Worm (Caenorhabditis elegans) whole organism, early embryonic: ENCODE measurements around the gene K12H4.5.
A peak's percentile ranks its signal among the peaks of the same experiment; 100 is the strongest.

Source experiments
- B0310.2 ChIP-seq: sonication (generic microtip); optimal IDR thresholded peaks from 2 replicates; lab custom pipeline; 2016; ENCODE audit warnings: mild to moderate bottlenecking, missing genetic modification characterization, missing compliant biosample characterization
- F13C5.2 ChIP-seq: sonication (generic microtip); optimal IDR thresholded peaks from 2 replicates; lab custom pipeline; 2017; ENCODE audit warnings: mild to moderate bottlenecking, missing genetic modification characterization, inconsistent platforms, missing compliant biosample characterization
- aly-1 ChIP-seq: sonication (generic microtip); optimal IDR thresholded peaks from 2 replicates; lab custom pipeline; 2016; ENCODE audit warnings: missing genetic modification characterization, missing compliant biosample characterization
- ama-1 ChIP-seq: fragments of 150-350 bp; optimal IDR thresholded peaks from 2 replicates; lab custom pipeline; 2014
- ceh-13 ChIP-seq: fragments of 200-800 bp; sonication (Bioruptor generic); optimal IDR thresholded peaks from 2 replicates; lab custom pipeline; 2018; ENCODE audit warnings: mild to moderate bottlenecking, missing genetic modification characterization, missing compliant biosample characterization
- ceh-36 ChIP-seq: sonication (generic microtip); optimal IDR thresholded peaks from 2 replicates; lab custom pipeline; 2016; ENCODE audit warnings: missing genetic modification characterization, inconsistent platforms, missing compliant biosample characterization
- ets-7 ChIP-seq: sonication (generic microtip); optimal IDR thresholded peaks from 2 replicates; lab custom pipeline; 2016; ENCODE audit warnings: missing genotype, missing genetic modification characterization, missing compliant biosample characterization
- flt-1 ChIP-seq: fragments of 200-800 bp; sonication (Bioruptor generic); IDR thresholded peaks from 2 replicates; pipeline ENCODE4 v1.3.6; 2022; ENCODE audit warnings: missing genetic modification characterization, missing compliant biosample characterization
- hmbx-1 ChIP-seq: sonication (generic microtip); optimal IDR thresholded peaks from 2 replicates; lab custom pipeline; 2016; ENCODE audit warnings: mild to moderate bottlenecking, missing genetic modification characterization, missing compliant biosample characterization
- hmg-4 ChIP-seq: fragments of 200-800 bp; sonication (Bioruptor generic); optimal IDR thresholded peaks from 2 replicates; lab custom pipeline; 2018; ENCODE audit warnings: mild to moderate bottlenecking, missing genetic modification characterization, missing compliant biosample characterization
- hnd-1 ChIP-seq: sonication (generic microtip); optimal IDR thresholded peaks from 2 replicates; lab custom pipeline; 2016; ENCODE audit warnings: missing genetic modification characterization, missing compliant biosample characterization
- pes-1 ChIP-seq: fragments of 200-800 bp; sonication (Bioruptor generic); IDR thresholded peaks from 2 replicates; pipeline ENCODE4 v1.3.6; 2022; ENCODE audit warnings: missing genetic modification reagents, missing genetic modification characterization, missing compliant biosample characterization
- scrt-1 ChIP-seq: fragments of 200-800 bp; sonication (Bioruptor generic); IDR thresholded peaks from 2 replicates; pipeline ENCODE4 v1.3.6; 2022; ENCODE audit warnings: missing genetic modification characterization, missing compliant biosample characterization
- sea-1 ChIP-seq: fragments of 200-800 bp; sonication (Bioruptor generic); conservative IDR thresholded peaks from 2 replicates; pipeline ENCODE4 v1.3.6; 2022; ENCODE audit warnings: missing genetic modification characterization, missing compliant biosample characterization
- tbx-11 ChIP-seq: fragments of 200-800 bp; sonication (Bioruptor generic); IDR thresholded peaks from 2 replicates; pipeline ENCODE4 v1.3.6; 2022; ENCODE audit warnings: missing genetic modification characterization, missing compliant biosample characterization
- tbx-37 ChIP-seq: fragments of 200-800 bp; sonication (Bioruptor generic); conservative IDR thresholded peaks from 2 replicates; pipeline ENCODE4 v1.3.6; 2022; ENCODE audit warnings: missing genetic modification reagents, missing genetic modification characterization, missing compliant biosample characterization
- tra-4 ChIP-seq: sonication (generic microtip); optimal IDR thresholded peaks from 2 replicates; lab custom pipeline; 2017; ENCODE audit warnings: missing genetic modification characterization, missing compliant biosample characterization

K12H4.5 gene

ce11 chrIII:8030963-8031362 lies 13.3 kb upstream of the K12H4.5 start, which contains the start of gene F44B9.9:
TSS of gene F44B9.9 (minus strand) at chrIII:8031063.
- no peak for TF ChIP-seq flt-1 (GFP tag; lab: Robert Waterston, UW)

ce11 chrIII:8033534-8033933 lies 10.8 kb upstream of the K12H4.5 start, which contains the start of gene F44B9.10:
TSS of gene F44B9.10 (minus strand) at chrIII:8033634.
- TF ChIP-seq ceh-36 (tag; lab: Kevin White, UChicago) (no peak), tbx-37 (GFP tag; lab: Robert Waterston, UW) (no peak), ama-1 (lab: Kevin White, UChicago) (no peak), tbx-11 (GFP tag; lab: Robert Waterston, UW) (no peak), hnd-1 (no peak), aly-1 (tag; lab: Kevin White, UChicago) (no peak), tra-4 (tag; lab: Kevin White, UChicago) (no peak), hmg-4 (GFP tag; lab: Kevin White, UChicago) (no peak), B0310.2 (tag; lab: Kevin White, UChicago) (no peak), scrt-1 (GFP tag; lab: Robert Waterston, UW) (no peak), hmbx-1 (tag; lab: Kevin White, UChicago) (no peak), ceh-13 (no peak), sea-1 (GFP tag; lab: Robert Waterston, UW) (no peak), flt-1 (GFP tag; lab: Robert Waterston, UW) (no peak)

- no peak for TF ChIP-seq flt-1 (GFP tag; lab: Robert Waterston, UW)
- no peak for TF ChIP-seq hmbx-1 (tag; lab: Kevin White, UChicago)
- TF ChIP-seq ceh-36 (tag; lab: Kevin White, UChicago) = no peak
- TF ChIP-seq scrt-1 (GFP tag; lab: Robert Waterston, UW) = no peak
- TF ChIP-seq ceh-13 = no peak
- TF ChIP-seq aly-1 (tag; lab: Kevin White, UChicago) = no peak
- TF ChIP-seq tbx-11 (GFP tag; lab: Robert Waterston, UW) = no peak
- TF ChIP-seq tra-4 (tag; lab: Kevin White, UChicago) = no peak
- TF ChIP-seq ets-7 = no peak
- no peak for TF ChIP-seq hnd-1
- TF ChIP-seq pes-1 (GFP tag; lab: Robert Waterston, UW) = no peak
- no peak for TF ChIP-seq F13C5.2 (tag; lab: Kevin White, UChicago)
- TF ChIP-seq hmg-4 (GFP tag; lab: Kevin White, UChicago) = no peak
- no peak for TF ChIP-seq ama-1 (lab: Kevin White, UChicago)
- TF ChIP-seq B0310.2 (tag; lab: Kevin White, UChicago) = no peak
- TF ChIP-seq tbx-37 (GFP tag; lab: Robert Waterston, UW) = no peak
- no peak for TF ChIP-seq sea-1 (GFP tag; lab: Robert Waterston, UW)
Measured at ce11 chrIII:8036050-8036449, 8.2 kb upstream of the K12H4.5 start.

ce11 chrIII:8036497-8036896 lies 7.8 kb upstream of the K12H4.5 start:
- no peak for TF ChIP-seq sea-1 (GFP tag; lab: Robert Waterston, UW)
- TF ChIP-seq tra-4 (tag; lab: Kevin White, UChicago) = no peak
- TF ChIP-seq ets-7 = no peak
- TF ChIP-seq tbx-37 (GFP tag; lab: Robert Waterston, UW) = no peak
- no peak for TF ChIP-seq flt-1 (GFP tag; lab: Robert Waterston, UW)
- TF ChIP-seq hnd-1 = no peak
- no peak for TF ChIP-seq pes-1 (GFP tag; lab: Robert Waterston, UW)
- TF ChIP-seq hmbx-1 (tag; lab: Kevin White, UChicago) = no peak
- no peak for TF ChIP-seq ceh-36 (tag; lab: Kevin White, UChicago)
- TF ChIP-seq ama-1 (lab: Kevin White, UChicago) = no peak
- TF ChIP-seq scrt-1 (GFP tag; lab: Robert Waterston, UW) = no peak
- TF ChIP-seq B0310.2 (tag; lab: Kevin White, UChicago) = no peak
- no peak for TF ChIP-seq hmg-4 (GFP tag; lab: Kevin White, UChicago)
- no peak for TF ChIP-seq tbx-11 (GFP tag; lab: Robert Waterston, UW)
- no peak for TF ChIP-seq aly-1 (tag; lab: Kevin White, UChicago)
- no peak for TF ChIP-seq F13C5.2 (tag; lab: Kevin White, UChicago)
- TF ChIP-seq ceh-13 = no peak

ce11 chrIII:8037941-8038340 lies 6.3 kb upstream of the K12H4.5 start, which contains the start of gene dpf-6:
TSS of gene dpf-6 (plus strand) at chrIII:8038241.
- TF ChIP-seq scrt-1 (GFP tag; lab: Robert Waterston, UW) (no peak), tbx-37 (GFP tag; lab: Robert Waterston, UW) (no peak), hnd-1 (no peak), flt-1 (GFP tag; lab: Robert Waterston, UW) (no peak), ets-7 (no peak), B0310.2 (tag; lab: Kevin White, UChicago) (no peak), ceh-13 (no peak), hmbx-1 (tag; lab: Kevin White, UChicago) (no peak)

DNA sequence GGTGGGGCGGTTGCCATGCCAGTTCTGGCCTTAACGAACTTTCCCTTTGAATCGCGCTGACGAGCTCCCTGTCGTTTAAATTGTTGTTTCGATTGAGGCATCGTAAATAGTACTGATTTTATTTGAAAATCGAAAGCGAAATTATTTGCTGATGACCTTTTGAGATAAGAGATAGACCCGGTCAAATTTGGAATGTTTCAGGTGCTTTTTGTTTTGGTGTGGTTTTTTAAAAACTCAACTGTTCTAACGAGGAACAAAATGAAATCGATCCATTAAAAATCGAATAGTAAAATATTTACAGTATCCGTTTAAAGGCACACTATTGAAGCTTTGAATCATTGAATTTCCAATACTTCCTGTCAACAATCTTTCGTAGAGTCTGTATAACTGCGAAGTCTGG lies 1.5 kb upstream of the K12H4.5 start, which contains the start of gene K12H4.6:
K12H4.6 (minus strand) TSS at position 101 of the 400 bp plus-strand sequence.
- no peak for TF ChIP-seq sea-1 (GFP tag; lab: Robert Waterston, UW)
- TF ChIP-seq ama-1 (lab: Kevin White, UChicago) = no peak
- TF ChIP-seq tbx-11 (GFP tag; lab: Robert Waterston, UW) = no peak
- no peak for TF ChIP-seq hmg-4 (GFP tag; lab: Kevin White, UChicago)
- no peak for TF ChIP-seq B0310.2 (tag; lab: Kevin White, UChicago)
- TF ChIP-seq pes-1 (GFP tag; lab: Robert Waterston, UW) = no peak
- TF ChIP-seq flt-1 (GFP tag; lab: Robert Waterston, UW) = no peak
- TF ChIP-seq F13C5.2 (tag; lab: Kevin White, UChicago) = no peak
- no peak for TF ChIP-seq hnd-1
- no peak for TF ChIP-seq ceh-13
- TF ChIP-seq aly-1 (tag; lab: Kevin White, UChicago) = no peak
- TF ChIP-seq ceh-36 (tag; lab: Kevin White, UChicago) = no peak
- TF ChIP-seq ets-7 = no peak
- TF ChIP-seq hmbx-1 (tag; lab: Kevin White, UChicago) = no peak

DNA sequence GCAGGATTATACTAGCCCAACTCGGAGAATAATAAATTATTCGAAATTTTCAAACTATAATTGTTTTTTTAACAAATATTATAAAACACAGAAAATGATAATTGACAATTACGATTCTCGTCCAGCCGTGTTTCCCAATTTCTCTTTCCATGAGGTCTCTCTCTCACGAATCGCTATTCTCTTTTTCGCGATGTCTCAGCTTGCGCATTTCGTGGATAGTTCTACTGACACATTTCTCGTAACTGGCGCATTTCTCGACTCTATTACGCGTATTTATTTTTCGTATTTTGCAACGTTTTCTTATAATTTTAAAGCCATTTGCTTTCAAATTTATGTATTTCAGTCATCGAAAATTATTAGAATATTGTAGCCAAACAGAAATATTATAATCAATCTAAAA lies 503 bp upstream of the K12H4.5 start:
- no peak for TF ChIP-seq ama-1 (lab: Kevin White, UChicago)
- peak; percentile 96 for TF ChIP-seq aly-1 (tag; lab: Kevin White, UChicago)
- TF ChIP-seq ceh-13 = peak; percentile 100
- peak; percentile 98 for TF ChIP-seq flt-1 (GFP tag; lab: Robert Waterston, UW)
- TF ChIP-seq ets-7 = peak; percentile 99
- TF ChIP-seq tbx-11 (GFP tag; lab: Robert Waterston, UW) = peak; percentile 100
- TF ChIP-seq scrt-1 (GFP tag; lab: Robert Waterston, UW) = peak; percentile 100
- peak; percentile 99 for TF ChIP-seq tra-4 (tag; lab: Kevin White, UChicago)
- peak; percentile 100 for TF ChIP-seq sea-1 (GFP tag; lab: Robert Waterston, UW)
- peak; percentile 100 for TF ChIP-seq hmg-4 (GFP tag; lab: Kevin White, UChicago)
- peak; percentile 98 for TF ChIP-seq hnd-1
- peak; percentile 100 for TF ChIP-seq F13C5.2 (tag; lab: Kevin White, UChicago)
- peak; percentile 100 for TF ChIP-seq B0310.2 (tag; lab: Kevin White, UChicago)
- TF ChIP-seq tbx-37 (GFP tag; lab: Robert Waterston, UW) = peak; percentile 100
- peak; percentile 99 for TF ChIP-seq pes-1 (GFP tag; lab: Robert Waterston, UW)
- peak; percentile 97 for TF ChIP-seq ceh-36 (tag; lab: Kevin White, UChicago)
- peak; percentile 95 for TF ChIP-seq hmbx-1 (tag; lab: Kevin White, UChicago)
